Fruit fly (Drosophila melanogaster): ENCODE data around the gene CG6271.

Gene CG6271

dm6 chr3R:26988412-26988981, 37.4 kb downstream of the CG6271 start, which contains the start of gene CG31075 (continued):
- TF ChIP-seq Dp (GFP tag; optimal IDR thresholded peaks at IDR 0.05), result no peak
- TF ChIP-seq GATAe (GFP tag; conservative IDR thresholded peaks at IDR 0.05), result peak; percentile 17; the same call in 1 of the 2 replicates
- no peak for TF ChIP-seq CG11560 (tag; IDR thresholded peaks at IDR 0.05)
- TF ChIP-seq ham (GFP tag; IDR thresholded peaks at IDR 0.05), result no peak
- no peak for TF ChIP-seq Sox100B (GFP tag; optimal IDR thresholded peaks at IDR 0.05)
- TF ChIP-seq dati (GFP tag; IDR thresholded peaks at IDR 0.05), result no peak
- TF ChIP-seq ind (GFP tag; optimal IDR thresholded peaks at IDR 0.05), result peak; percentile 56
- TF ChIP-seq CG12659 (GFP tag; optimal IDR thresholded peaks at IDR 0.05), result peak; percentile 17
- peak; percentile 58 for TF ChIP-seq CG17328 (GFP tag; IDR thresholded peaks at IDR 0.05)
- TF ChIP-seq CG13296 (GFP tag; optimal IDR thresholded peaks at IDR 0.05), result peak; percentile 15
- TF ChIP-seq tup (GFP tag; optimal IDR thresholded peaks at IDR 0.05), result no peak
- TF ChIP-seq NFAT (GFP tag; IDR thresholded peaks at IDR 0.05), result peak; percentile 39; the same call in 1 of the 2 replicates
- TF ChIP-seq TFAM (GFP tag; optimal IDR thresholded peaks at IDR 0.05), result no peak
- no peak for TF ChIP-seq pho (GFP tag; optimal IDR thresholded peaks at IDR 0.05)
- peak; percentile 42 for TF ChIP-seq Adf1 (GFP tag; IDR thresholded peaks at IDR 0.05)
- no peak for TF ChIP-seq CG1792 (GFP tag; optimal IDR thresholded peaks at IDR 0.05)
- no peak for TF ChIP-seq zen (tag; optimal IDR thresholded peaks at IDR 0.05)
- TF ChIP-seq gce (GFP tag; IDR thresholded peaks at IDR 0.05), result no peak
- no peak for TF ChIP-seq Elba2 (GFP tag; optimal IDR thresholded peaks at IDR 0.05)
- no peak for TF ChIP-seq CG8388 (GFP tag; optimal IDR thresholded peaks at IDR 0.05)
- TF ChIP-seq CG8944 (GFP tag; optimal IDR thresholded peaks at IDR 0.05), result no peak
- no peak for TF ChIP-seq Opbp (GFP tag; IDR thresholded peaks at IDR 0.05; ENCODE audit: partially characterized antibody)
- no peak for TF ChIP-seq Mad (GFP tag; optimal IDR thresholded peaks at IDR 0.05)
- no peak for TF ChIP-seq Abd-B (GFP tag; optimal IDR thresholded peaks at IDR 0.05)
- no peak for TF ChIP-seq dimm (GFP tag; IDR thresholded peaks at IDR 0.05)
- no peak for TF ChIP-seq CG8290 (GFP tag; optimal IDR thresholded peaks at IDR 0.05)
- TF ChIP-seq CG8290 (tag; optimal IDR thresholded peaks at IDR 0.05), result peak in 1 of 2 experiments; percentile 32
- no peak for TF ChIP-seq pfk (GFP tag; optimal IDR thresholded peaks at IDR 0.05)
- TF ChIP-seq CG5180 (GFP tag; optimal IDR thresholded peaks at IDR 0.05), result no peak
- peak; percentile 30; the same call in 1 of the 2 replicates for TF ChIP-seq CG6689 (GFP tag; IDR thresholded peaks at IDR 0.05)
- TF ChIP-seq ATbp (GFP tag; optimal IDR thresholded peaks at IDR 0.05), result no peak
- TF ChIP-seq Ets65A (GFP tag), result no peak
- peak; percentile 14 for TF ChIP-seq Sox102F (GFP tag; optimal IDR thresholded peaks at IDR 0.05)
- no peak for TF ChIP-seq gcm (GFP tag; optimal IDR thresholded peaks at IDR 0.05)
- peak; percentile 49 for TF ChIP-seq CG13894 (tag; optimal IDR thresholded peaks at IDR 0.05)
- TF ChIP-seq CG10565 (GFP tag; optimal IDR thresholded peaks at IDR 0.05), result no peak
- TF ChIP-seq ewg (GFP tag; optimal IDR thresholded peaks at IDR 0.05), result no peak
- TF ChIP-seq Dip2 (GFP tag; IDR thresholded peaks at IDR 0.05), result no peak
- peak; percentile 10 for TF ChIP-seq CG4854 (GFP tag; optimal IDR thresholded peaks at IDR 0.05)
- TF ChIP-seq aop (GFP tag; IDR thresholded peaks at IDR 0.05), result no peak
- peak; percentile 62 for TF ChIP-seq CG15514 (GFP tag; optimal IDR thresholded peaks at IDR 0.05)
- TF ChIP-seq CrebB (tag; optimal IDR thresholded peaks at IDR 0.05), result no peak
- no peak for TF ChIP-seq slp2 (GFP tag; optimal IDR thresholded peaks at IDR 0.05)
- TF ChIP-seq Blimp-1 (GFP tag; optimal IDR thresholded peaks at IDR 0.05), result peak; percentile 26
- TF ChIP-seq Vsx1 (GFP tag; optimal IDR thresholded peaks at IDR 0.05), result no peak
- no peak for TF ChIP-seq CG1529 (GFP tag; optimal IDR thresholded peaks at IDR 0.05)
- no peak for TF ChIP-seq nerfin-1 (tag; optimal IDR thresholded peaks at IDR 0.05)
- no peak for TF ChIP-seq bowl (GFP tag; IDR thresholded peaks at IDR 0.05)
- no peak for TF ChIP-seq sim (GFP tag; IDR thresholded peaks at IDR 0.05)
- TF ChIP-seq usp (GFP tag; optimal IDR thresholded peaks at IDR 0.05), result no peak
- TF ChIP-seq Lim3 (GFP tag; IDR thresholded peaks at IDR 0.05), result no peak
